Worm (Caenorhabditis elegans): ENCODE measurements around the gene hsp-12.6.

hsp-12.6 gene

ce11 chrIV:9403761-9404420, 43.1 kb downstream of the hsp-12.6 start:
- TF ChIP-seq C34F6.9 (tag; optimal IDR thresholded peaks at IDR 0.05) = peak; percentile 14
- TF ChIP-seq gmeb-1 (tag; optimal IDR thresholded peaks at IDR 0.05) = peak; percentile 88
- no peak for TF ChIP-seq skn-1 (tag; optimal IDR thresholded peaks at IDR 0.05)
- TF ChIP-seq lsy-2 (tag; optimal IDR thresholded peaks at IDR 0.05) = peak in 1 of 2 experiments; percentile 9

- peak; percentile 9 for TF ChIP-seq gmeb-1 (tag; optimal IDR thresholded peaks at IDR 0.05)
- peak; percentile 34 for TF ChIP-seq sma-9 (GFP tag; optimal IDR thresholded peaks at IDR 0.05)
- no peak for TF ChIP-seq sma-9 (tag; optimal IDR thresholded peaks at IDR 0.05)
- TF ChIP-seq nhr-11 (tag; optimal IDR thresholded peaks at IDR 0.05) = no peak
- no peak for TF ChIP-seq sma-3 (GFP tag; optimal IDR thresholded peaks at IDR 0.05)
- peak; percentile 73 for TF ChIP-seq fos-1 (tag; optimal IDR thresholded peaks at IDR 0.05)
- TF ChIP-seq ceh-16 (tag; optimal IDR thresholded peaks at IDR 0.05) = no peak
- TF ChIP-seq zag-1 (tag; optimal IDR thresholded peaks at IDR 0.05) = no peak
- no peak for TF ChIP-seq peb-1 (tag; optimal IDR thresholded peaks at IDR 0.05)
- no peak for TF ChIP-seq mab-5 (tag; optimal IDR thresholded peaks at IDR 0.05)
Observed at ce11 chrIV:9401715-9402114, 45.3 kb downstream of the hsp-12.6 start, which contains the start of gene F56D5.6. F56D5.6 (plus strand) TSS chrIV:9401922.

DNA sequence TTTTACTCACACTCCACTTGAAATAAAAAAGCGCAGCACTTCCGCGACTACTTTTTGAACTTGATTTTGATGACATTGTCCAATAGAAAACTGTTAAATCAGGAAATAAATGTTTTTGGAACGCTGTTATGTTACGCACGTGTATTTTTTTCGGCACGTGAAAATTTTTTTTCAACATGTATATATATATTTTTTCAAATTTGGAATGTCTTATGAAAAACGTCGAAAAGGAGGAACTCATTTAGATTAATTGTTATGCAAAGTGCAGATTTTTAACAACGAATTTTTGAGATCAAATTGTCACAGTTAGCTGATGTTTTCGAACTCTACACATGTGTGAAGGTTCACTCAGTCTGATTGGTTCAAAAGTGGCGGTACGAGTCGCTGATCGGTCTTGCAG, 48.5 kb downstream of the hsp-12.6 start, which contains the start of gene F56D5.2:
F56D5.2 (minus strand) TSS at position 101 of the 400 bp plus-strand sequence.
- TF ChIP-seq skn-1 (tag; optimal IDR thresholded peaks at IDR 0.05) (no peak), lin-39 (tag; optimal IDR thresholded peaks at IDR 0.05) (no peak), ceh-82 (tag; optimal IDR thresholded peaks at IDR 0.05) (no peak), sem-4 (tag; optimal IDR thresholded peaks at IDR 0.05) (no peak), egl-27 (tag; optimal IDR thresholded peaks at IDR 0.05) (no peak), unc-62 (GFP tag; optimal IDR thresholded peaks at IDR 0.05) (no peak), zag-1 (tag; optimal IDR thresholded peaks at IDR 0.05) (no peak), nhr-237 (tag; optimal IDR thresholded peaks at IDR 0.05) (no peak)

DNA sequence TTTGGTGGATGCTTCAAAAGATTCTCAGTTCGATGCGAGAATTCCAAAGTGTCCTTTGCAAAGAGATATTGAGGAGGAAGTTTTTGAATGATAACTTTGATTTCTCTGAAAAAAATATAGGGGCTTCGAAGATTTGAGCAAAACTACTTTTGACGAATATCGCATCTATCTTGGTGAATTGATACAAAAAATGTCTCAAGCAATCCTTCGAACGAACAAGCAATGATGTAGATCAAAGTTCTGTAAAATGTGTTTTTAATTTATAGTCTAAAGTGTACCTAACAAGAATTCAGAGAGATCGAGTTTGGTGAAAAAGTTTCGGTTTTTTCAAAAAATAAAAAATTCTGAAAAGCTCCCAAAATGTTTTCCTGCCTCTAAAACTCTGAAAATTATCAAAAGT, 49.8 kb downstream of the hsp-12.6 start, which contains the start of gene F56D5.3:
F56D5.3 (plus strand) TSS at position 301 of the 400 bp plus-strand sequence.
- TF ChIP-seq lin-11 (tag; optimal IDR thresholded peaks at IDR 0.05) (no peak), ztf-1 (GFP tag; conservative IDR thresholded peaks at IDR 0.05) (no peak), nhr-77 (tag; optimal IDR thresholded peaks at IDR 0.05) (no peak), Y55F3AM.14 (GFP tag; optimal IDR thresholded peaks at IDR 0.05) (no peak), mdl-1 (tag; optimal IDR thresholded peaks at IDR 0.05) (no peak), elt-3 (tag; optimal IDR thresholded peaks at IDR 0.05) (no peak), nhr-12 (tag; optimal IDR thresholded peaks at IDR 0.05) (no peak), nhr-237 (tag; optimal IDR thresholded peaks at IDR 0.05) (no peak), gmeb-1 (tag; optimal IDR thresholded peaks at IDR 0.05) (no peak), F13H6.1 (tag; optimal IDR thresholded peaks at IDR 0.05) (no peak), elt-1 (tag; optimal IDR thresholded peaks at IDR 0.05) (no peak)

Measured in whole organism, L2 larva.